Worm (Caenorhabditis elegans) whole organism, L4/young adult: Measurements from ENCODE around the gene C01G10.18.

Source experiments
- dao-5 ChIP-seq: sonication (generic microtip); optimal IDR thresholded peaks from 2 replicates; lab custom pipeline; 2016; ENCODE audit warnings: missing genotype, missing genetic modification characterization, moderate library complexity, missing compliant biosample characterization
- him-1 ChIP-seq: sonication (generic microtip); optimal IDR thresholded peaks from 2 replicates; lab custom pipeline; 2016; ENCODE audit warnings: missing genotype, missing genetic modification reagents, missing genetic modification characterization, missing compliant biosample characterization

DNA sequence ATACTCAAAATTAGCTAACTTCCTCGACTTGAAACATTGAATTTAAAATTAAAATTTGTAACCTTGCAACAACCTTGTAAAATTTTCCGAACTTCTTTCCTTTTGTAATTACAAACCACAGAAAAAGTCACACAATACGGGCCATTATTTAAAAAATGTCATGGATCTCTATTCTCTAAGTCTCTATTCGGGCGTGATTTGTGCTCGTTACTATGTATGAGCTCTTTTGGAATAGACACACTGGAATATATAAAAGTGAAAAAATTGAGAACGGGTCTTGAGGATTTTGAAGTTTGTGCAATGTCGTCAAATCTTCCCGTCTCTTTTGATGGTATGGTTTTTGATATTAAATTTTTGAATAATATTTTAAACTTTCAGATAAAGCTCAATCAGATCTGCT is 39.4 kb upstream of the C01G10.18 start, which contains the start of gene srr-7:
- TF ChIP-seq dao-5 (tag; lab: Kevin White, UChicago) (no peak), him-1 (no peak)
